Worm (Caenorhabditis elegans) whole organism, L1 larva: ENCODE data around the gene F14F3.4.
A peak's percentile ranks its signal among the peaks of the same experiment; 100 is the strongest.

ENCODE experiments used
- C16A3.4 ChIP-seq: fragments of 150-350 bp; optimal IDR thresholded peaks from 2 replicates; lab custom pipeline; 2014; ENCODE audit warnings: missing biosample characterization, missing genetic modification characterization
- Y116A8C.19 ChIP-seq: sonication (generic microtip); optimal IDR thresholded peaks from 2 replicates; lab custom pipeline; 2016; ENCODE audit warnings: missing compliant biosample characterization, missing genetic modification characterization, borderline replicate concordance
- aha-1 ChIP-seq: fragments of 150-350 bp; optimal IDR thresholded peaks from 2 replicates; lab custom pipeline; 2014; ENCODE audit warnings: missing biosample characterization, missing genetic modification characterization
- aly-2 ChIP-seq: fragments of 150-350 bp; optimal IDR thresholded peaks from 2 replicates; lab custom pipeline; 2014; ENCODE audit warnings: missing biosample characterization, missing genetic modification characterization
- blmp-1 ChIP-seq: fragments of 150-350 bp; optimal IDR thresholded peaks from 2 replicates; lab custom pipeline; 2014; ENCODE audit warnings: missing biosample characterization, missing genetic modification characterization
- ceh-8 ChIP-seq: fragments of 200-800 bp; sonication (Bioruptor generic); optimal IDR thresholded peaks from 2 replicates; lab custom pipeline; 2018; ENCODE audit warnings: mild to moderate bottlenecking, missing genetic modification characterization, moderate library complexity, missing compliant biosample characterization
- ceh-82 ChIP-seq, 3 experiments: fragments of 150-350 bp in 1 of 3; sonication (generic microtip) in 2 of 3; optimal IDR thresholded peaks; 2 replicates each; lab custom pipeline; 2014 to 2017; ENCODE audit warnings: missing biosample characterization in 3 of 3, missing genetic modification characterization in 3 of 3
- ceh-88 ChIP-seq: fragments of 200-800 bp; sonication (Bioruptor generic); IDR thresholded peaks from 2 replicates; pipeline ENCODE4 v1.3.6; 2022; ENCODE audit warnings: missing genetic modification characterization, missing compliant biosample characterization
- ceh-90 ChIP-seq: sonication (generic microtip); optimal IDR thresholded peaks from 2 replicates; lab custom pipeline; 2016; ENCODE audit warnings: missing genetic modification characterization, missing compliant biosample characterization
- dsc-1 ChIP-seq: sonication (generic microtip); optimal IDR thresholded peaks from 2 replicates; lab custom pipeline; 2016; ENCODE audit warnings: mild to moderate bottlenecking, missing genetic modification characterization, missing compliant biosample characterization
- efl-1 ChIP-seq, 4 experiments: fragments of 150-350 bp; optimal IDR thresholded peaks in 3 of 4; peaks in 1 of 4; 1 replicate in 1 of 4; 2 replicates in 3 of 4; lab custom pipeline; 2014; ENCODE audit warnings: missing biosample characterization in 2 of 4, missing genetic modification characterization in 2 of 4, missing genetic modification reagents in 2 of 4
- efl-3 ChIP-seq: fragments of 200-800 bp; sonication (Bioruptor generic); optimal IDR thresholded peaks from 2 replicates; lab custom pipeline; 2018; ENCODE audit warnings: mild to moderate bottlenecking, missing genetic modification characterization, missing compliant biosample characterization
- egl-13 ChIP-seq: sonication (generic microtip); optimal IDR thresholded peaks from 2 replicates; lab custom pipeline; 2016; ENCODE audit warnings: missing genotype, missing genetic modification reagents, missing genetic modification characterization, missing compliant biosample characterization
- elt-2 ChIP-seq: sonication (generic microtip); optimal IDR thresholded peaks from 2 replicates; lab custom pipeline; 2016; ENCODE audit warnings: missing genetic modification characterization, mild to moderate bottlenecking, inconsistent platforms, missing compliant biosample characterization, missing genetic modification reagents
- elt-3 ChIP-seq, 6 experiments: fragments of 150-350 bp in 1 of 6; sonication (generic microtip); optimal IDR thresholded peaks; 2 replicates each; lab custom pipeline; 2017 to 2018; ENCODE audit warnings: missing biosample characterization in 6 of 6, missing genetic modification characterization in 6 of 6, inconsistent platforms in 1 of 6
- ets-5 ChIP-seq: fragments of 200-800 bp; sonication (Bioruptor generic); IDR thresholded peaks from 2 replicates; pipeline ENCODE4 v1.3.6; 2022; ENCODE audit warnings: missing genetic modification characterization, missing compliant biosample characterization
- grh-1 ChIP-seq: fragments of 200-800 bp; sonication (Bioruptor generic); IDR thresholded peaks from 2 replicates; pipeline ENCODE4 v1.3.6; 2022; ENCODE audit warnings: missing genetic modification reagents, missing genetic modification characterization, missing compliant biosample characterization
- hlh-17 ChIP-seq: fragments of 200-800 bp; sonication (Bioruptor generic); optimal IDR thresholded peaks from 2 replicates; lab custom pipeline; 2018; ENCODE audit warnings: missing genetic modification characterization, mild to moderate bottlenecking, missing compliant biosample characterization, moderate library complexity, borderline replicate concordance
- hlh-4 ChIP-seq: sonication (generic microtip); optimal IDR thresholded peaks from 2 replicates; lab custom pipeline; 2016; ENCODE audit warnings: mild to moderate bottlenecking, missing genetic modification characterization, missing compliant biosample characterization
- irx-1 ChIP-seq: sonication (generic microtip); optimal IDR thresholded peaks from 2 replicates; lab custom pipeline; 2016; ENCODE audit warnings: missing genetic modification characterization, missing compliant biosample characterization
- lin-14 ChIP-seq: fragments of 200-800 bp; sonication (Bioruptor generic); optimal IDR thresholded peaks from 2 replicates; lab custom pipeline; 2018; ENCODE audit warnings: mild to moderate bottlenecking, missing genetic modification characterization, moderate library complexity, missing compliant biosample characterization
- lin-15B ChIP-seq: fragments of 150-350 bp; sonication (generic microtip); optimal IDR thresholded peaks from 3 replicates; lab custom pipeline; 2014; ENCODE audit warnings: missing biosample characterization, missing genetic modification characterization
- lsy-2 ChIP-seq, 2 experiments: fragments of 150-350 bp; optimal IDR thresholded peaks; 2 replicates each; lab custom pipeline; 2014; ENCODE audit warnings: missing biosample characterization in 2 of 2, missing genetic modification characterization in 2 of 2
- mef-2 ChIP-seq: fragments of 150-350 bp; optimal IDR thresholded peaks from 2 replicates; lab custom pipeline; 2014; ENCODE audit warnings: missing biosample characterization, missing genetic modification characterization
- mep-1 ChIP-seq: fragments of 150-350 bp; optimal IDR thresholded peaks from 2 replicates; lab custom pipeline; 2014; ENCODE audit warnings: missing biosample characterization, missing genetic modification characterization
- nhr-12 ChIP-seq: sonication (generic microtip); optimal IDR thresholded peaks from 2 replicates; lab custom pipeline; 2017; ENCODE audit warnings: missing biosample characterization, missing genetic modification characterization
- nhr-19 ChIP-seq: fragments of 200-800 bp; sonication (Bioruptor generic); conservative IDR thresholded peaks from 2 replicates; pipeline ENCODE4 v1.3.6; 2022; ENCODE audit warnings: missing genetic modification characterization, missing compliant biosample characterization
- nhr-20 ChIP-seq: sonication (generic microtip); optimal IDR thresholded peaks from 2 replicates; lab custom pipeline; 2016; ENCODE audit warnings: mild to moderate bottlenecking, missing genetic modification characterization, missing compliant biosample characterization
- nhr-28 ChIP-seq: fragments of 150-350 bp; optimal IDR thresholded peaks from 2 replicates; lab custom pipeline; 2014; ENCODE audit warnings: missing biosample characterization, missing genetic modification characterization
- nhr-47 ChIP-seq: sonication (generic microtip); optimal IDR thresholded peaks from 2 replicates; lab custom pipeline; 2016; ENCODE audit warnings: mild to moderate bottlenecking, missing genetic modification characterization, moderate library complexity, missing compliant biosample characterization
- nhr-77 ChIP-seq: fragments of 150-350 bp; optimal IDR thresholded peaks from 2 replicates; lab custom pipeline; 2014; ENCODE audit warnings: missing biosample characterization, missing genetic modification characterization
- nhr-90 ChIP-seq: sonication (generic microtip); optimal IDR thresholded peaks from 2 replicates; lab custom pipeline; 2016; ENCODE audit warnings: mild to moderate bottlenecking, missing genetic modification characterization, missing compliant biosample characterization; ENCODE audit not compliant: poor library complexity
- pag-3 ChIP-seq: sonication (generic microtip); optimal IDR thresholded peaks from 2 replicates; lab custom pipeline; 2017; ENCODE audit warnings: missing genetic modification characterization, mild to moderate bottlenecking, missing compliant biosample characterization, antibody characterized with exemption, borderline replicate concordance; ENCODE audit not compliant: insufficient read depth
- skn-1 ChIP-seq: fragments of 150-350 bp; optimal IDR thresholded peaks from 2 replicates; lab custom pipeline; 2014; ENCODE audit warnings: missing biosample characterization, missing genetic modification characterization
- snpc-4 ChIP-seq: fragments of 150-350 bp; optimal IDR thresholded peaks from 2 replicates; lab custom pipeline; 2014; ENCODE audit warnings: missing biosample characterization, missing genetic modification characterization
- snu-23 ChIP-seq: sonication (generic microtip); optimal IDR thresholded peaks from 2 replicates; lab custom pipeline; 2016; ENCODE audit warnings: missing genetic modification characterization, missing compliant biosample characterization
- sptf-1 ChIP-seq: fragments of 150-350 bp; optimal IDR thresholded peaks from 2 replicates; lab custom pipeline; 2014; ENCODE audit warnings: missing biosample characterization, missing genetic modification characterization
- swsn-7 ChIP-seq: sonication (generic microtip); optimal IDR thresholded peaks from 2 replicates; lab custom pipeline; 2016; ENCODE audit warnings: missing genetic modification characterization, missing compliant biosample characterization
- unc-130 ChIP-seq: fragments of 150-350 bp; optimal IDR thresholded peaks from 2 replicates; lab custom pipeline; 2017; ENCODE audit warnings: missing biosample characterization, missing genetic modification characterization, inconsistent platforms
- zag-1 ChIP-seq: fragments of 150-350 bp; optimal IDR thresholded peaks from 2 replicates; lab custom pipeline; 2014; ENCODE audit warnings: missing biosample characterization, missing genetic modification characterization
- ztf-4 ChIP-seq: fragments of 150-350 bp; optimal IDR thresholded peaks from 2 replicates; lab custom pipeline; 2014; ENCODE audit warnings: missing biosample characterization, missing genetic modification characterization

The F14F3.4 gene

DNA sequence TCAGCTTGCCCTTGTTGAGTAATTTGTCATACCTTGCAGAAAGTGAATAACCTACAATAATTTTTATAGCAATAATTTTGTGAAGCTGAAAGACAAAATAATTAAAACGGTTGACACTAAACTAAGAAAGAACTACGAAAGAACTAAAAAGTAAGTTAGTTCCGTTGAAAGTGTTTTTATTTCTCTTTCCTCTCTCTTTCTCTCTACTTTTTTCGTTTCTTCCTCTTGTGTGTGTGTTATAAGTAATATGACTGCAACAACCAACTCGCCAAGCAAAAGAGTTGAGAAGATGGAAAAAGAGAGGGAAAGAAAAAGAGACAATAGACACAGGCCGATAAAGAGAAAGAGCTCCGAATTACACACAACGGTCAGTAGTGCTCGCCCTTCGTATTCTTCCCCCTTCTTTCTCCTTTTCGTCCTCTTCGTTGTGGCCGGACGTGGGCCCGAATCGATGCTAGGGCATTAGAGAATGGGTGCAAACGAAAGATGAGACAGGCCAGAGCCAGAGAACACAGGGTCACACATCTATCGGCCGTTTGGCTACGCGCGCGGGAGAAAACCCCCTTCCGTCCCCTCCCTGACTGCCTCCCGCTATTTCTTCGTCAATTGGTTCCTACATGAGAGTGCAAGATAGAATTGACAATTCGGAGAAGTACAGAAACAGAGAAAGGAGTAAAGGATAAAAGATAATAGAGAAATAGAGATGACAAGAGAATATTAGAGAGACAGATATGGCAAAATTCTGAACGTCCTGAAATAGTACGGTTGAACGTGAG, 34.2 kb upstream of the F14F3.4 start, which contains the start of gene syd-2 (continued):
- peak; percentile 80 for TF ChIP-seq mep-1 (tag; lab: Kevin White, UChicago)
- no peak for TF ChIP-seq sptf-1
- peak; percentile 74 for TF ChIP-seq nhr-77 (tag; lab: Kevin White, UChicago)
- TF ChIP-seq elt-2 (tag; lab: Kevin White, UChicago) = peak; percentile 23
- peak; percentile 36 for TF ChIP-seq unc-130 (tag; lab: Kevin White, UChicago)
- TF ChIP-seq hlh-17 = no peak
- peak; percentile 83 for TF ChIP-seq dsc-1
- TF ChIP-seq mef-2 (tag; lab: Kevin White, UChicago) = no peak
- TF ChIP-seq nhr-20 = peak; percentile 82
- TF ChIP-seq nhr-19 (GFP tag; lab: Robert Waterston, UW) = peak; percentile 70
- no peak for TF ChIP-seq lin-15B (tag; lab: Kevin White, UChicago)
- TF ChIP-seq swsn-7 (tag; lab: Kevin White, UChicago) = peak; percentile 81
- no peak for TF ChIP-seq ets-5
- TF ChIP-seq Y116A8C.19 (tag; lab: Kevin White, UChicago) = no peak
- peak; percentile 86 for TF ChIP-seq snu-23 (GFP tag; lab: Kevin White, UChicago)
- TF ChIP-seq zag-1 (tag; lab: Kevin White, UChicago) = no peak
- no peak for TF ChIP-seq ceh-88 (GFP tag; lab: Robert Waterston, UW)
- peak; percentile 22 for TF ChIP-seq ztf-4 (tag; lab: Kevin White, UChicago)
- TF ChIP-seq nhr-28 (tag; lab: Kevin White, UChicago) = no peak
- peak; percentile 45 for TF ChIP-seq C16A3.4 (tag; lab: Kevin White, UChicago)
- TF ChIP-seq ceh-82 (tag; optimal IDR thresholded peaks at IDR 0.05; lab: Kevin White, UChicago) = peak; percentile 60 to 73 (median 67)
- TF ChIP-seq skn-1 (tag; lab: Kevin White, UChicago) = peak; percentile 75
- TF ChIP-seq efl-1 (optimal IDR thresholded peaks at IDR 0.05; lab: Kevin White, UChicago) = peak; percentile 37 to 46
- peak in 1 of 2 experiments; percentile 73 for TF ChIP-seq efl-1 (GFP tag; optimal IDR thresholded peaks at IDR 0.05 in 1 of 2; lab: Kevin White, UChicago)
- TF ChIP-seq hlh-4 = no peak
- no peak for TF ChIP-seq efl-3 (GFP tag; lab: Kevin White, UChicago)
- TF ChIP-seq, all 84 proteins: peak for 44

DNA sequence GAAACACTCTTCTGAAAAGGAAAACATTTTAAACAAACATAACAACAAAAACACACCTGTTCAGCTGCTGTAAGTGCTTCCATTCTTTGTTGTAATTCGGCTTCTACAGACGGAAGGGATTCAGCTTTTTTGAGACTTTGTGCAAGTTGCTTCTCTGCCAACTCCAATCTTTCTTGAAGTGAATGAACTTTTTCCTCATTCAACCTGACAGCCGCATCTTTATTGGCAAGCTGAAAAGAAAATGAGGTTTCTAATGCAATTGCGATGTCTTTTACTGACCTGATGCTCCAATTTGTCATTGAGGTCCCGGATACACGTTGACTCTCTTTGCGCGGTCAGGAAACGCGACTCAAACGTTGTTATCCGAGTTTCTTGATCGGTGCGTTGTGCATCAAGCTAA, 31.8 kb upstream of the F14F3.4 start:
- TF ChIP-seq efl-3 (GFP tag; lab: Kevin White, UChicago) (no peak), lin-14 (GFP tag; lab: Kevin White, UChicago) (peak; percentile 29), lsy-2 (tag; optimal IDR thresholded peaks at IDR 0.05; lab: Kevin White, UChicago) (no peak), elt-2 (tag; lab: Kevin White, UChicago) (no peak), elt-3 (tag; optimal IDR thresholded peaks at IDR 0.05; lab: Kevin White, UChicago) (no peak), pag-3 (tag; lab: Kevin White, UChicago) (no peak), aly-2 (tag; lab: Kevin White, UChicago) (no peak), aha-1 (tag; lab: Kevin White, UChicago) (no peak), efl-1 (optimal IDR thresholded peaks at IDR 0.05; lab: Kevin White, UChicago) (no peak), efl-1 (GFP tag; optimal IDR thresholded peaks at IDR 0.05 in 1 of 2; lab: Kevin White, UChicago) (peak in 1 of 2 experiments; percentile 46), hlh-4 (no peak), ztf-4 (tag; lab: Kevin White, UChicago) (no peak), grh-1 (GFP tag; lab: Robert Waterston, UW) (no peak), nhr-12 (tag; lab: Kevin White, UChicago) (no peak), swsn-7 (tag; lab: Kevin White, UChicago) (no peak), ceh-90 (tag; lab: Kevin White, UChicago) (no peak), irx-1 (tag; lab: Kevin White, UChicago) (no peak), egl-13 (tag; lab: Kevin White, UChicago) (no peak), nhr-47 (tag; lab: Kevin White, UChicago) (no peak), blmp-1 (no peak), Y116A8C.19 (tag; lab: Kevin White, UChicago) (no peak), nhr-90 (tag; lab: Kevin White, UChicago) (no peak), snpc-4 (tag; lab: Kevin White, UChicago) (no peak), ceh-8 (peak; percentile 52)
